Worm (Caenorhabditis elegans) whole organism, L1 larva: Measurements from ENCODE around the gene F20D6.12.

ENCODE experiments used
- C04F5.9 ChIP-seq: sonication (generic microtip); optimal IDR thresholded peaks from 2 replicates; lab custom pipeline; 2016; ENCODE audit warnings: missing genetic modification characterization, missing compliant biosample characterization
- aha-1 ChIP-seq: fragments of 150-350 bp; optimal IDR thresholded peaks from 2 replicates; lab custom pipeline; 2014; ENCODE audit warnings: missing biosample characterization, missing genetic modification characterization
- alr-1 ChIP-seq: fragments of 200-800 bp; sonication (Bioruptor generic); optimal IDR thresholded peaks from 2 replicates; lab custom pipeline; 2018; ENCODE audit warnings: borderline replicate concordance, mild to moderate bottlenecking, missing genetic modification characterization, missing compliant biosample characterization
- ama-1 ChIP-seq: fragments of 150-350 bp; optimal IDR thresholded peaks from 2 replicates; lab custom pipeline; 2014
- blmp-1 ChIP-seq: fragments of 150-350 bp; optimal IDR thresholded peaks from 2 replicates; lab custom pipeline; 2014; ENCODE audit warnings: missing biosample characterization, missing genetic modification characterization
- ceh-63 ChIP-seq: fragments of 200-800 bp; sonication (Bioruptor generic); optimal IDR thresholded peaks from 2 replicates; lab custom pipeline; 2018; ENCODE audit warnings: mild to moderate bottlenecking, missing genetic modification characterization, missing compliant biosample characterization
- ceh-88 ChIP-seq: fragments of 200-800 bp; sonication (Bioruptor generic); IDR thresholded peaks from 2 replicates; pipeline ENCODE4 v1.3.6; 2022; ENCODE audit warnings: missing genetic modification characterization, missing compliant biosample characterization
- ceh-90 ChIP-seq: sonication (generic microtip); optimal IDR thresholded peaks from 2 replicates; lab custom pipeline; 2016; ENCODE audit warnings: missing genetic modification characterization, missing compliant biosample characterization
- ces-1 ChIP-seq: fragments of 150-350 bp; optimal IDR thresholded peaks from 2 replicates; lab custom pipeline; 2014; ENCODE audit warnings: missing biosample characterization, missing genetic modification reagents, missing genetic modification characterization
- dpl-1 ChIP-seq, 3 experiments: fragments of 150-350 bp in 2 of 3; sonication (generic microtip) in 1 of 3; optimal IDR thresholded peaks; 2 replicates each; lab custom pipeline; 2014 to 2017; ENCODE audit warnings: missing biosample characterization in 3 of 3, missing genetic modification characterization in 3 of 3, missing genetic modification reagents in 3 of 3
- dsc-1 ChIP-seq: sonication (generic microtip); optimal IDR thresholded peaks from 2 replicates; lab custom pipeline; 2016; ENCODE audit warnings: mild to moderate bottlenecking, missing genetic modification characterization, missing compliant biosample characterization
- efl-1 ChIP-seq, 4 experiments: fragments of 150-350 bp; optimal IDR thresholded peaks in 3 of 4; peaks in 1 of 4; 1 replicate in 1 of 4; 2 replicates in 3 of 4; lab custom pipeline; 2014; ENCODE audit warnings: missing biosample characterization in 2 of 4, missing genetic modification characterization in 2 of 4, missing genetic modification reagents in 2 of 4
- ets-5 ChIP-seq: fragments of 200-800 bp; sonication (Bioruptor generic); IDR thresholded peaks from 2 replicates; pipeline ENCODE4 v1.3.6; 2022; ENCODE audit warnings: missing genetic modification characterization, missing compliant biosample characterization
- fkh-4 ChIP-seq: sonication (generic microtip); optimal IDR thresholded peaks from 2 replicates; lab custom pipeline; 2016; ENCODE audit warnings: missing compliant biosample characterization, missing genetic modification characterization, borderline replicate concordance
- fos-1 ChIP-seq: fragments of 150-350 bp; optimal IDR thresholded peaks from 2 replicates; lab custom pipeline; 2014; ENCODE audit warnings: missing biosample characterization, missing genetic modification characterization
- lin-14 ChIP-seq: fragments of 200-800 bp; sonication (Bioruptor generic); optimal IDR thresholded peaks from 2 replicates; lab custom pipeline; 2018; ENCODE audit warnings: mild to moderate bottlenecking, missing genetic modification characterization, moderate library complexity, missing compliant biosample characterization
- lir-3 ChIP-seq: sonication (generic microtip); optimal IDR thresholded peaks from 2 replicates; lab custom pipeline; 2016; ENCODE audit warnings: mild to moderate bottlenecking, missing genetic modification characterization, moderate library complexity, missing compliant biosample characterization; ENCODE audit not compliant: poor library complexity
- mab-9 ChIP-seq: fragments of 200-800 bp; sonication (Bioruptor generic); IDR thresholded peaks from 2 replicates; pipeline ENCODE4 v1.3.6; 2022; ENCODE audit warnings: missing genetic modification reagents, missing genetic modification characterization, missing compliant biosample characterization
- mdl-1 ChIP-seq, 2 experiments: fragments of 150-350 bp; optimal IDR thresholded peaks; 2 replicates each; lab custom pipeline; 2014 to 2017; ENCODE audit warnings: missing biosample characterization in 2 of 2, missing genetic modification characterization in 2 of 2, inconsistent platforms in 1 of 2
- mef-2 ChIP-seq: fragments of 150-350 bp; optimal IDR thresholded peaks from 2 replicates; lab custom pipeline; 2014; ENCODE audit warnings: missing biosample characterization, missing genetic modification characterization
- mep-1 ChIP-seq: fragments of 150-350 bp; optimal IDR thresholded peaks from 2 replicates; lab custom pipeline; 2014; ENCODE audit warnings: missing biosample characterization, missing genetic modification characterization
- nhr-12 ChIP-seq: sonication (generic microtip); optimal IDR thresholded peaks from 2 replicates; lab custom pipeline; 2017; ENCODE audit warnings: missing biosample characterization, missing genetic modification characterization
- nhr-237 ChIP-seq: fragments of 150-350 bp; optimal IDR thresholded peaks from 2 replicates; lab custom pipeline; 2014; ENCODE audit warnings: missing biosample characterization, missing genetic modification characterization
- nhr-47 ChIP-seq: sonication (generic microtip); optimal IDR thresholded peaks from 2 replicates; lab custom pipeline; 2016; ENCODE audit warnings: mild to moderate bottlenecking, missing genetic modification characterization, moderate library complexity, missing compliant biosample characterization
- nhr-71 ChIP-seq: sonication (generic microtip); optimal IDR thresholded peaks from 2 replicates; lab custom pipeline; 2016; ENCODE audit warnings: mild to moderate bottlenecking, missing genetic modification characterization, moderate library complexity, missing compliant biosample characterization
- nhr-76 ChIP-seq: sonication (generic microtip); optimal IDR thresholded peaks from 2 replicates; lab custom pipeline; 2017; ENCODE audit warnings: missing biosample characterization, missing genetic modification characterization
- nhr-84 ChIP-seq: sonication (generic microtip); optimal IDR thresholded peaks from 2 replicates; lab custom pipeline; 2017; ENCODE audit warnings: missing biosample characterization, missing genetic modification characterization
- nhr-85 ChIP-seq: sonication (generic microtip); peaks from one replicate; lab custom pipeline; 2016; ENCODE audit warnings: missing genetic modification characterization, inconsistent platforms, missing compliant biosample characterization
- pqm-1 ChIP-seq: sonication (generic microtip); optimal IDR thresholded peaks from 3 replicates; lab custom pipeline; 2017; ENCODE audit warnings: missing biosample characterization, missing genetic modification characterization
- rnt-1 ChIP-seq: sonication (generic microtip); optimal IDR thresholded peaks from 2 replicates; lab custom pipeline; 2016; ENCODE audit warnings: mild to moderate bottlenecking, missing genetic modification characterization, moderate library complexity, missing compliant biosample characterization
- snu-23 ChIP-seq: sonication (generic microtip); optimal IDR thresholded peaks from 2 replicates; lab custom pipeline; 2016; ENCODE audit warnings: missing genetic modification characterization, missing compliant biosample characterization
- sox-4 ChIP-seq: sonication (generic microtip); optimal IDR thresholded peaks from 2 replicates; lab custom pipeline; 2016; ENCODE audit warnings: missing genetic modification characterization, missing compliant biosample characterization
- sptf-1 ChIP-seq: fragments of 150-350 bp; optimal IDR thresholded peaks from 2 replicates; lab custom pipeline; 2014; ENCODE audit warnings: missing biosample characterization, missing genetic modification characterization
- unc-30 ChIP-seq: sonication (generic microtip); optimal IDR thresholded peaks from 2 replicates; lab custom pipeline; 2017; ENCODE audit warnings: missing biosample characterization, missing genetic modification characterization
- unc-62 ChIP-seq: fragments of 150-350 bp; optimal IDR thresholded peaks from 2 replicates; lab custom pipeline; 2014; ENCODE audit warnings: missing biosample characterization, missing genetic modification reagents, missing genetic modification characterization
- zip-4 ChIP-seq: fragments of 200-800 bp; sonication (Bioruptor generic); optimal IDR thresholded peaks from 2 replicates; lab custom pipeline; 2018; ENCODE audit warnings: mild to moderate bottlenecking, missing genetic modification characterization, moderate library complexity, missing compliant biosample characterization

F20D6.12 gene

DNA sequence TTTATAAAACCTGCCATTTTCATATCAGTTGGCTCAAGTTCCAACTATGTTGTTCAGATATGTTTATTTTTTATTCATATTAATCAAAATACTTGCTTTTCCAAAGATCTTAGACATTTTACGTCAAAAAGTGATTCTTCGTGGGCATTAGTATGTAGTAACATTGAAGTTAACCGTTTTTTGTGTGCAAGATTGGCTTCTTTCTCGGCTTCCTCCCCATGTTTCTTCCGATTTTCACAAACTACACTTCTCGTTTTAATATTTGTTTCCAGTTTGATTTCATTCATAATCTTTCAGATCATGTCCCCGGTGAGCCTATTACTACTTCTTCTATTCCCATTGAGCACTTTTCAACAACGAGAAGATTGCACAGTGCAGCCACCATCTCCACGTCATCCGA lies 32.5 kb downstream of the F20D6.12 start, which contains the start of gene sul-2 (continued):
- TF ChIP-seq lin-14 (GFP tag; lab: Kevin White, UChicago) = no peak

DNA sequence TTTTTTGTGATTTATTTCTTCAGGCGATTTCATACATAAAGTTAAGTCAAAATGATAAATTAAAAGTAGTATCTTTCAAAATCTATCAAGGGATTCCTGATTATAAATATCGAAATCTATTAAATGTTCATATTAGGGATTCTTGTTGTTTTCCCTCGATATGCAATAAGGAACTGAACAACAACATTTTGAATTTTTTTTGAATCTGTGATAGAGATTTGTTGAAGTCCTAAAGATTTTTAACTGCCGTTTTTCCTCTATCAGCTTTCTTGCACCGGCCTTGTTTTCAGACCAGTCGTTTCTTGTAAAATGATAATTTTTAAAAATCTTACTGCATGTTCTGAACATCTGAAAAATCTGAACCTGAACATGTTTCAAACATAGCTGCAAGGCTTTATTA lies 34.2 kb downstream of the F20D6.12 start:
- no peak for TF ChIP-seq efl-1 (optimal IDR thresholded peaks at IDR 0.05; lab: Kevin White, UChicago)
- TF ChIP-seq efl-1 (GFP tag; optimal IDR thresholded peaks at IDR 0.05 in 1 of 2; lab: Kevin White, UChicago) = peak in 1 of 2 experiments; percentile 90
- no peak for TF ChIP-seq nhr-71 (tag; lab: Kevin White, UChicago)

DNA sequence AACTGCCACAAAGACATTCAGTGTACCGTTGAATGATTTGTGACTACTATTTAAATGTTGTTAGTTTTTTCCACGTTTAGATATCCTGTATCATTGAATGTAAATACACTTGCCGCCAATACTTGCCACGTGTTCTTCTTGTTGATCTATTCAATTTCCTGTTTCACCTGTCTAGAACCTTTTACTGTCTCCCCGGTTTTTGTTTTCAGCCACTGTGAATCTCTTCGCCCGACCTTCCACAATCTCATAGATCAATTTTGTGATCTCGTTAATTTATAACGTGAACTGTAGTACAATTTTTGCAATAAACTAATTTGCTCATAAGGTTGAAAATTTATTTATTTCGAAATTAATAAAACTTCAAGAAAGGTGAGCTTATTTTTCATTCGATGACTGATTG lies 44.6 kb downstream of the F20D6.12 start, which contains the start of gene D1014.13:
TSS of gene D1014.13 (plus strand) at position 301 of the 400 bp plus-strand sequence.
- TF ChIP-seq ceh-88 (GFP tag; lab: Robert Waterston, UW) (no peak), lin-14 (GFP tag; lab: Kevin White, UChicago) (no peak), C04F5.9 (tag; lab: Kevin White, UChicago) (no peak), mef-2 (tag; lab: Kevin White, UChicago) (no peak), ceh-63 (GFP tag; lab: Kevin White, UChicago) (no peak), blmp-1 (tag; lab: Kevin White, UChicago) (no peak), dsc-1 (no peak), sox-4 (tag; lab: Kevin White, UChicago) (no peak), nhr-12 (no peak), fkh-4 (no peak), snu-23 (no peak), ama-1 (lab: Kevin White, UChicago) (no peak), lir-3 (tag; lab: Kevin White, UChicago) (no peak), sptf-1 (tag; lab: Kevin White, UChicago) (no peak), dpl-1 (GFP tag; optimal IDR thresholded peaks at IDR 0.05; lab: Kevin White, UChicago) (no peak)

DNA sequence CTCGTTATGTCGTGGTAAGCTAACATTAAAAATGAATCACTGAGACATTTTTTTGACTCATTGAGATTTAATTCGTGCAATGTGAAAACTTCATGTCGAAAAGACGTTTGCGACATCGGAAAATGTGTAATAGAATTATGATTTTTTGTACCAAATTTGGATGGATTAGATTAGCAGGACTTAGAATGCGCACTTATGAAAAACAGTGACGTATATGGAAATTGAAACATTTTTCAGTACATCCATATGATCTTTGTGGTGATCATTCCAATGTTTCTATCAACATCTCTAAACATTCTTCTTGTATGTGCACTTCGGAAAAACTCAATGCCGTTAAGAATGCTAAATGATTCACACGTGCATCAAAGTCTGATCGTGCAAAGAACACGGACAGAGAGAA lies 45.4 kb downstream of the F20D6.12 start:
- TF ChIP-seq nhr-237 (tag; lab: Kevin White, UChicago) (no peak), mep-1 (tag; lab: Kevin White, UChicago) (no peak), dsc-1 (peak; percentile 2), blmp-1 (tag; lab: Kevin White, UChicago) (no peak), zip-4 (GFP tag; lab: Kevin White, UChicago) (no peak), nhr-84 (tag; lab: Kevin White, UChicago) (no peak), unc-62 (GFP tag; lab: Kevin White, UChicago) (no peak), mab-9 (no peak)

DNA sequence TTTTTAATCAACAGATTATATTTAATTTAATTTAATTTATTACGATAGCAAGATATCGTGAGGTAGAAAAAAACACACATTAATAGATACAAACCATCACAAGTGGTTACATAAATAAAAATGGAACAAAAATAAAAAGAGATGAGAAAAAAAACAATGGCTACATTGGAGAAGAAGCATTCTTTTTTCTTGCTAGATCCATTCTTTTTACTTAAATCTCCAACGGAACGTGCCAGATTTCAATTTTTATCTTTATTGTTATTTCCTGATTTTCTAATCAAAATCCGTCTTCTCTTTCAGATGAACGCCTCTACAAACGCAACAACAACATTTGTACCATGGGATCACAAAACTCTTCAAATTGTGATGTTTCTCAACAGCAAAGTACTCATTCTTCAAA lies 46.3 kb downstream of the F20D6.12 start, which contains the start of gene D1014.2:
TSS of gene D1014.2 (plus strand) at position 301 of the 400 bp plus-strand sequence.
- TF ChIP-seq alr-1 (no peak), nhr-12 (no peak), fos-1 (no peak), mdl-1 (tag; optimal IDR thresholded peaks at IDR 0.05; lab: Kevin White, UChicago) (no peak), ets-5 (GFP tag; lab: Robert Waterston, UW) (no peak), ceh-90 (tag; lab: Kevin White, UChicago) (no peak), dsc-1 (no peak), sptf-1 (tag; lab: Kevin White, UChicago) (no peak), nhr-76 (tag; lab: Kevin White, UChicago) (no peak), unc-30 (tag; lab: Kevin White, UChicago) (no peak), nhr-85 (tag; lab: Kevin White, UChicago) (no peak), mab-9 (no peak), nhr-47 (no peak), blmp-1 (tag; lab: Kevin White, UChicago) (no peak), ces-1 (GFP tag; lab: Kevin White, UChicago) (no peak), pqm-1 (tag; lab: Kevin White, UChicago) (no peak), rnt-1 (tag; lab: Kevin White, UChicago) (no peak), aha-1 (no peak)
